Worm (Caenorhabditis elegans) whole organism, L1 larva: ENCODE measurements around the gene mtr-4.
A peak's percentile ranks its signal among the peaks of the same experiment; 100 is the strongest.

Experiments
- C16A3.4 ChIP-seq: fragments of 150-350 bp; optimal IDR thresholded peaks from 2 replicates; lab custom pipeline; 2014; ENCODE audit warnings: missing biosample characterization, missing genetic modification characterization
- F16B12.6 ChIP-seq: fragments of 150-350 bp; optimal IDR thresholded peaks from 2 replicates; lab custom pipeline; 2014; ENCODE audit warnings: missing biosample characterization, missing genetic modification characterization
- aha-1 ChIP-seq: fragments of 150-350 bp; optimal IDR thresholded peaks from 2 replicates; lab custom pipeline; 2014; ENCODE audit warnings: missing biosample characterization, missing genetic modification characterization
- alr-1 ChIP-seq: fragments of 200-800 bp; sonication (Bioruptor generic); optimal IDR thresholded peaks from 2 replicates; lab custom pipeline; 2018; ENCODE audit warnings: borderline replicate concordance, mild to moderate bottlenecking, missing genetic modification characterization, missing compliant biosample characterization
- blmp-1 ChIP-seq: fragments of 150-350 bp; optimal IDR thresholded peaks from 2 replicates; lab custom pipeline; 2014; ENCODE audit warnings: missing biosample characterization, missing genetic modification characterization
- ceh-82 ChIP-seq, 3 experiments: fragments of 150-350 bp in 1 of 3; sonication (generic microtip) in 2 of 3; optimal IDR thresholded peaks; 2 replicates each; lab custom pipeline; 2014 to 2017; ENCODE audit warnings: missing biosample characterization in 3 of 3, missing genetic modification characterization in 3 of 3
- ceh-90 ChIP-seq: sonication (generic microtip); optimal IDR thresholded peaks from 2 replicates; lab custom pipeline; 2016; ENCODE audit warnings: missing genetic modification characterization, missing compliant biosample characterization
- dpl-1 ChIP-seq, 3 experiments: fragments of 150-350 bp in 2 of 3; sonication (generic microtip) in 1 of 3; optimal IDR thresholded peaks; 2 replicates each; lab custom pipeline; 2014 to 2017; ENCODE audit warnings: missing biosample characterization in 3 of 3, missing genetic modification characterization in 3 of 3, missing genetic modification reagents in 3 of 3
- dsc-1 ChIP-seq: sonication (generic microtip); optimal IDR thresholded peaks from 2 replicates; lab custom pipeline; 2016; ENCODE audit warnings: mild to moderate bottlenecking, missing genetic modification characterization, missing compliant biosample characterization
- efl-1 ChIP-seq, 4 experiments: fragments of 150-350 bp; optimal IDR thresholded peaks in 3 of 4; peaks in 1 of 4; 1 replicate in 1 of 4; 2 replicates in 3 of 4; lab custom pipeline; 2014; ENCODE audit warnings: missing biosample characterization in 2 of 4, missing genetic modification characterization in 2 of 4, missing genetic modification reagents in 2 of 4
- egl-13 ChIP-seq: sonication (generic microtip); optimal IDR thresholded peaks from 2 replicates; lab custom pipeline; 2016; ENCODE audit warnings: missing genotype, missing genetic modification reagents, missing genetic modification characterization, missing compliant biosample characterization
- elt-2 ChIP-seq: sonication (generic microtip); optimal IDR thresholded peaks from 2 replicates; lab custom pipeline; 2016; ENCODE audit warnings: missing genetic modification characterization, mild to moderate bottlenecking, inconsistent platforms, missing compliant biosample characterization, missing genetic modification reagents
- elt-3 ChIP-seq, 6 experiments: fragments of 150-350 bp in 1 of 6; sonication (generic microtip); optimal IDR thresholded peaks; 2 replicates each; lab custom pipeline; 2017 to 2018; ENCODE audit warnings: missing biosample characterization in 6 of 6, missing genetic modification characterization in 6 of 6, inconsistent platforms in 1 of 6
- fkh-8 ChIP-seq: sonication (generic microtip); optimal IDR thresholded peaks from 2 replicates; lab custom pipeline; 2016; ENCODE audit warnings: mild to moderate bottlenecking, missing genetic modification characterization, missing compliant biosample characterization
- fos-1 ChIP-seq: fragments of 150-350 bp; optimal IDR thresholded peaks from 2 replicates; lab custom pipeline; 2014; ENCODE audit warnings: missing biosample characterization, missing genetic modification characterization
- hlh-17 ChIP-seq: fragments of 200-800 bp; sonication (Bioruptor generic); optimal IDR thresholded peaks from 2 replicates; lab custom pipeline; 2018; ENCODE audit warnings: missing genetic modification characterization, mild to moderate bottlenecking, missing compliant biosample characterization, moderate library complexity, borderline replicate concordance
- isw-1 ChIP-seq: fragments of 200-800 bp; sonication (Bioruptor generic); IDR thresholded peaks from 2 replicates; pipeline ENCODE4 v1.3.6; 2022; ENCODE audit warnings: missing genetic modification characterization, missing compliant biosample characterization
- jun-1 ChIP-seq: fragments of 150-350 bp; optimal IDR thresholded peaks from 2 replicates; lab custom pipeline; 2014; ENCODE audit warnings: missing biosample characterization, missing genetic modification reagents, missing genetic modification characterization
- lin-13 ChIP-seq: fragments of 150-350 bp; optimal IDR thresholded peaks from 2 replicates; lab custom pipeline; 2014; ENCODE audit warnings: missing biosample characterization, missing genetic modification reagents, missing genetic modification characterization
- lin-14 ChIP-seq: fragments of 200-800 bp; sonication (Bioruptor generic); optimal IDR thresholded peaks from 2 replicates; lab custom pipeline; 2018; ENCODE audit warnings: mild to moderate bottlenecking, missing genetic modification characterization, moderate library complexity, missing compliant biosample characterization
- lin-15B ChIP-seq: fragments of 150-350 bp; sonication (generic microtip); optimal IDR thresholded peaks from 3 replicates; lab custom pipeline; 2014; ENCODE audit warnings: missing biosample characterization, missing genetic modification characterization
- lin-35 ChIP-seq, 2 experiments: fragments of 150-350 bp; optimal IDR thresholded peaks; 2 replicates each; lab custom pipeline; 2014; ENCODE audit warnings: missing biosample characterization in 2 of 2, missing genetic modification characterization in 2 of 2, missing genetic modification reagents in 2 of 2
- lin-39 ChIP-seq: fragments of 150-350 bp; optimal IDR thresholded peaks from 2 replicates; lab custom pipeline; 2014; ENCODE audit warnings: missing biosample characterization, missing genetic modification reagents, missing genetic modification characterization
- lir-3 ChIP-seq: sonication (generic microtip); optimal IDR thresholded peaks from 2 replicates; lab custom pipeline; 2016; ENCODE audit warnings: mild to moderate bottlenecking, missing genetic modification characterization, moderate library complexity, missing compliant biosample characterization; ENCODE audit not compliant: poor library complexity
- lsy-2 ChIP-seq, 2 experiments: fragments of 150-350 bp; optimal IDR thresholded peaks; 2 replicates each; lab custom pipeline; 2014; ENCODE audit warnings: missing biosample characterization in 2 of 2, missing genetic modification characterization in 2 of 2
- mab-9 ChIP-seq: fragments of 200-800 bp; sonication (Bioruptor generic); IDR thresholded peaks from 2 replicates; pipeline ENCODE4 v1.3.6; 2022; ENCODE audit warnings: missing genetic modification reagents, missing genetic modification characterization, missing compliant biosample characterization
- nhr-11 ChIP-seq: fragments of 150-350 bp; optimal IDR thresholded peaks from 2 replicates; lab custom pipeline; 2014; ENCODE audit warnings: missing biosample characterization, missing genetic modification characterization
- nhr-12 ChIP-seq: sonication (generic microtip); optimal IDR thresholded peaks from 2 replicates; lab custom pipeline; 2017; ENCODE audit warnings: missing biosample characterization, missing genetic modification characterization
- nhr-19 ChIP-seq: fragments of 200-800 bp; sonication (Bioruptor generic); conservative IDR thresholded peaks from 2 replicates; pipeline ENCODE4 v1.3.6; 2022; ENCODE audit warnings: missing genetic modification characterization, missing compliant biosample characterization
- nhr-20 ChIP-seq: sonication (generic microtip); optimal IDR thresholded peaks from 2 replicates; lab custom pipeline; 2016; ENCODE audit warnings: mild to moderate bottlenecking, missing genetic modification characterization, missing compliant biosample characterization
- nhr-47 ChIP-seq: sonication (generic microtip); optimal IDR thresholded peaks from 2 replicates; lab custom pipeline; 2016; ENCODE audit warnings: mild to moderate bottlenecking, missing genetic modification characterization, moderate library complexity, missing compliant biosample characterization
- nhr-85 ChIP-seq: sonication (generic microtip); peaks from one replicate; lab custom pipeline; 2016; ENCODE audit warnings: missing genetic modification characterization, inconsistent platforms, missing compliant biosample characterization
- nhr-90 ChIP-seq: sonication (generic microtip); optimal IDR thresholded peaks from 2 replicates; lab custom pipeline; 2016; ENCODE audit warnings: mild to moderate bottlenecking, missing genetic modification characterization, missing compliant biosample characterization; ENCODE audit not compliant: poor library complexity
- rnt-1 ChIP-seq: sonication (generic microtip); optimal IDR thresholded peaks from 2 replicates; lab custom pipeline; 2016; ENCODE audit warnings: mild to moderate bottlenecking, missing genetic modification characterization, moderate library complexity, missing compliant biosample characterization
- sup-37 ChIP-seq: fragments of 200-800 bp; sonication (Bioruptor generic); optimal IDR thresholded peaks from 2 replicates; lab custom pipeline; 2018; ENCODE audit warnings: mild to moderate bottlenecking, missing genetic modification characterization, missing compliant biosample characterization
- swsn-7 ChIP-seq: sonication (generic microtip); optimal IDR thresholded peaks from 2 replicates; lab custom pipeline; 2016; ENCODE audit warnings: missing genetic modification characterization, missing compliant biosample characterization
- unc-30 ChIP-seq: sonication (generic microtip); optimal IDR thresholded peaks from 2 replicates; lab custom pipeline; 2017; ENCODE audit warnings: missing biosample characterization, missing genetic modification characterization
- vab-15 ChIP-seq: sonication (generic microtip); optimal IDR thresholded peaks from 2 replicates; lab custom pipeline; 2017; ENCODE audit warnings: missing genotype, mild to moderate bottlenecking, missing genetic modification characterization, missing compliant biosample characterization
- zag-1 ChIP-seq: fragments of 150-350 bp; optimal IDR thresholded peaks from 2 replicates; lab custom pipeline; 2014; ENCODE audit warnings: missing biosample characterization, missing genetic modification characterization
- zip-4 ChIP-seq: fragments of 200-800 bp; sonication (Bioruptor generic); optimal IDR thresholded peaks from 2 replicates; lab custom pipeline; 2018; ENCODE audit warnings: mild to moderate bottlenecking, missing genetic modification characterization, moderate library complexity, missing compliant biosample characterization

Gene mtr-4

DNA sequence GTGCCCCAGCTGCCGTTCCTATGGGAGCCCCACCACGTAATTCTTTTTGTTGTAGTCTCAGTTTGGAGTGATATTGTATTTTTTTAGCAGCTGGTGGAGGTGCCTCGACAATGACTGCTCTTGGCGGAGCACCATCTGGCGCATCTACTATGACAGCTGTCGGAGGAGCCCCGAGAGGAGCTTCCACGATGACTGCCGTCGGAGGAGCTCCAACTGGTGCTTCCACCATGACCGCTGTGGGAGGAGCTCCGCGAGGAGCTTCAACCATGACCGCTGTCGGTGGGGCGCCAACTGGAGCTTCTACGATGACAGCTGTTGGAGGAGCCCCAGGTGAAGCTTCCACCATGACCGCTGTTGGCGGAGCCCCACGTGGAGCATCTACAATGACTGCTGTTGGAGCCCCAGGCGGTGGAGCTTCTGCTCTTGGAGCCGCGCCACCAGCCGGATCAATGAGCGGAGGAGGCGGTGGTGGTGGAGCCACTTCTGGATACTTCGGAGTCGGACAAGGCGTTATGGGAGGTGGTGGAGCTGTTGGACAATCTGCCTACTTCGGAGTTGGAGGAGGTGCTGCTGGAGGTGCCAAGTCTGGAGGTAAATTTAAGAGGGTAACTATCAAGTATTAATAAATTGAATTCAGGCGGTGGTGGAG, 27.4 kb downstream of the mtr-4 start:
- TF ChIP-seq nhr-11: no peak

- TF ChIP-seq elt-2 (tag; lab: Kevin White, UChicago) (peak; percentile 5), nhr-20 (tag; lab: Kevin White, UChicago) (no peak), aha-1 (tag; lab: Kevin White, UChicago) (no peak)
Measured at ce11 chrIV:9854952-9855351, 29.5 kb downstream of the mtr-4 start.

DNA sequence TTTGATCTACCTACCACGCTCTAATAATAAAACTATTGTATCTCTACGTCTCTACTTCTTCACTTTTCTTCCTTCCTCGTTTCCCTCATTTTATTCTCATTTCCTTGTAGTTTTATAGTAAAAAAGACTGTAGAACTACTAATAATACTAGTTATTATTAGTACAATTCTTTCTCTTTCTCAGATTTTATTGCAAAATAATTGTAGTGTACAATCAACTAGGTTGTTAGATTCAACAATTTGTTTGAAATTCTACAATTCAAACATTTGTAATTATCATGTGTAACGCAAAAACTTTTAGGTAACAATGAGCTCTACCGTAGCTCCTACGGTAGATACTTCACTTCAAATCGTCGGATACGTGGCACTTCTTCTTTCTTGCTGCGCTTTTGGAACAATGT, 30.2 kb downstream of the mtr-4 start, which contains the start of gene K07F5.12:
TSS of gene K07F5.12 (plus strand) at position 301 of the 400 bp plus-strand sequence.
- no peak for TF ChIP-seq unc-30 (tag; lab: Kevin White, UChicago)
- TF ChIP-seq jun-1 (tag; lab: Kevin White, UChicago): no peak
- no peak for TF ChIP-seq fkh-8

ce11 chrIV:9857952-9858488, 32.5 kb downstream of the mtr-4 start, which contains the start of gene npp-1:
npp-1 (plus strand) TSS chrIV:9858488.
- TF ChIP-seq zip-4 (GFP tag; lab: Kevin White, UChicago) (no peak), swsn-7 (no peak), lin-13 (peak; percentile 35), mab-9 (no peak), F16B12.6 (tag; lab: Kevin White, UChicago) (peak; percentile 9), elt-3 (tag; optimal IDR thresholded peaks at IDR 0.05; lab: Kevin White, UChicago) (peak in 1 of 6 experiments; percentile 24), isw-1 (GFP tag; lab: Robert Waterston, UW) (peak; percentile 10; the same call in 1 of the 2 replicates), lin-15B (peak; percentile 37), alr-1 (tag; lab: Kevin White, UChicago) (no peak), nhr-90 (peak; percentile 17), nhr-12 (tag; lab: Kevin White, UChicago) (no peak), blmp-1 (peak; percentile 36), lsy-2 (tag; optimal IDR thresholded peaks at IDR 0.05; lab: Kevin White, UChicago) (peak in 1 of 2 experiments; percentile 70), efl-1 (optimal IDR thresholded peaks at IDR 0.05; lab: Kevin White, UChicago) (peak; percentile 62 to 72), efl-1 (GFP tag; optimal IDR thresholded peaks at IDR 0.05 in 1 of 2; lab: Kevin White, UChicago) (peak; percentile 56 to 90), rnt-1 (tag; lab: Kevin White, UChicago) (peak; percentile 43), lin-35 (GFP tag; optimal IDR thresholded peaks at IDR 0.05; lab: Kevin White, UChicago) (peak; percentile 34 to 81), nhr-20 (tag; lab: Kevin White, UChicago) (peak; percentile 37), nhr-47 (tag; lab: Kevin White, UChicago) (no peak), lin-14 (no peak), ceh-82 (tag; optimal IDR thresholded peaks at IDR 0.05; lab: Kevin White, UChicago) (peak in 1 of 3 experiments; percentile 20), dpl-1 (GFP tag; optimal IDR thresholded peaks at IDR 0.05; lab: Kevin White, UChicago) (peak; percentile 49 to 69 (median 49)), C16A3.4 (peak; percentile 79), lir-3 (peak; percentile 46)

- TF ChIP-seq zag-1 (tag; lab: Kevin White, UChicago) (no peak), fos-1 (tag; lab: Kevin White, UChicago) (no peak), dsc-1 (tag; lab: Kevin White, UChicago) (no peak), lin-14 (no peak), vab-15 (tag; lab: Kevin White, UChicago) (no peak), nhr-85 (tag; lab: Kevin White, UChicago) (no peak), lin-15B (no peak), isw-1 (GFP tag; lab: Robert Waterston, UW) (no peak), nhr-19 (GFP tag; lab: Robert Waterston, UW) (no peak), egl-13 (tag; lab: Kevin White, UChicago) (no peak), lin-39 (tag; lab: Kevin White, UChicago) (no peak), zip-4 (GFP tag; lab: Kevin White, UChicago) (no peak), hlh-17 (GFP tag; lab: Kevin White, UChicago) (no peak), ceh-90 (tag; lab: Kevin White, UChicago) (no peak), sup-37 (no peak)
- TF ChIP-seq, all 84 proteins: peak for 0
Measured at ce11 chrIV:9858970-9859369, 33.5 kb downstream of the mtr-4 start.
